Fruit fly (Drosophila melanogaster): ENCODE measurements around the gene Pits.

Pits gene

dm6 chrX:12580498-12581304, 2.3 kb downstream of the Pits start:
- TF ChIP-seq CG34367 (tag; optimal IDR thresholded peaks at IDR 0.05) (no peak), CG14655 (GFP tag; optimal IDR thresholded peaks at IDR 0.05) (no peak), Pif1A (GFP tag; optimal IDR thresholded peaks at IDR 0.05) (no peak), Ets98B (GFP tag; IDR thresholded peaks at IDR 0.05) (no peak), fd96Ca (GFP tag; IDR thresholded peaks at IDR 0.05) (no peak), rn (GFP tag; IDR thresholded peaks at IDR 0.05) (no peak), CG8159 (tag; optimal IDR thresholded peaks at IDR 0.05) (peak; percentile 50), CG4496 (GFP tag; IDR thresholded peaks at IDR 0.05) (peak; percentile 40; the same call in 1 of the 3 replicates), CG17806 (tag; optimal IDR thresholded peaks at IDR 0.05) (no peak), CG8301 (tag; optimal IDR thresholded peaks at IDR 0.05) (no peak), CG32121 (GFP tag; IDR thresholded peaks at IDR 0.05) (no peak), CG12605 (GFP tag; IDR thresholded peaks at IDR 0.05) (peak; percentile 28; the same call in 1 of the 2 replicates), CG9948 (tag; optimal IDR thresholded peaks at IDR 0.05) (peak; percentile 21), CG10348 (GFP tag; IDR thresholded peaks at IDR 0.05) (no peak), CG13204 (GFP tag; optimal IDR thresholded peaks at IDR 0.05) (no peak), Pif1B (GFP tag; optimal IDR thresholded peaks at IDR 0.05) (no peak), D1 (tag; optimal IDR thresholded peaks at IDR 0.05) (no peak), EcR (GFP tag; optimal IDR thresholded peaks at IDR 0.05) (no peak), CG15710 (tag; optimal IDR thresholded peaks at IDR 0.05) (peak; percentile 18), Snoo (tag; optimal IDR thresholded peaks at IDR 0.05) (no peak), gl (tag; optimal IDR thresholded peaks at IDR 0.05) (no peak)

- TF ChIP-seq Pif1A (GFP tag; optimal IDR thresholded peaks at IDR 0.05) (no peak), EcR (GFP tag; optimal IDR thresholded peaks at IDR 0.05) (peak; percentile 70)
These were observed 2.9 kb downstream of the Pits start for dm6 chrX:12580040-12580497.

- TF ChIP-seq CG32121 (GFP tag; IDR thresholded peaks at IDR 0.05) (peak; percentile 97), CG9948 (tag; optimal IDR thresholded peaks at IDR 0.05) (peak; percentile 98), CG4496 (GFP tag; IDR thresholded peaks at IDR 0.05) (peak; percentile 97), CG34367 (tag; optimal IDR thresholded peaks at IDR 0.05) (peak; percentile 97), CG12605 (GFP tag; IDR thresholded peaks at IDR 0.05) (peak; percentile 88), CG15710 (tag; optimal IDR thresholded peaks at IDR 0.05) (peak; percentile 97), Pif1A (GFP tag; optimal IDR thresholded peaks at IDR 0.05) (peak; percentile 98), CG8159 (tag; optimal IDR thresholded peaks at IDR 0.05) (peak; percentile 98), EcR (GFP tag; optimal IDR thresholded peaks at IDR 0.05) (no peak), rn (GFP tag; IDR thresholded peaks at IDR 0.05) (peak; percentile 94), D1 (tag; optimal IDR thresholded peaks at IDR 0.05) (peak; percentile 94), CG10348 (GFP tag; IDR thresholded peaks at IDR 0.05) (peak; percentile 89), Pif1B (GFP tag; optimal IDR thresholded peaks at IDR 0.05) (peak; percentile 97), CG14655 (GFP tag; optimal IDR thresholded peaks at IDR 0.05) (peak; percentile 98), CG13204 (GFP tag; optimal IDR thresholded peaks at IDR 0.05) (peak; percentile 75), gl (tag; optimal IDR thresholded peaks at IDR 0.05) (peak; percentile 91), CG17806 (tag; optimal IDR thresholded peaks at IDR 0.05) (peak; percentile 97), CG8301 (tag; optimal IDR thresholded peaks at IDR 0.05) (peak; percentile 98), fd96Ca (GFP tag; IDR thresholded peaks at IDR 0.05) (peak; percentile 90), Ets98B (GFP tag; IDR thresholded peaks at IDR 0.05) (peak; percentile 91), Snoo (tag; optimal IDR thresholded peaks at IDR 0.05) (peak; percentile 78)
These were observed 3.4 kb downstream of the Pits start for dm6 chrX:12579506-12579999.

dm6 chrX:12578701-12579372, 4.2 kb downstream of the Pits start:
- TF ChIP-seq rn (GFP tag; IDR thresholded peaks at IDR 0.05) (no peak), CG15710 (tag; optimal IDR thresholded peaks at IDR 0.05) (peak; percentile 29), CG32121 (GFP tag; IDR thresholded peaks at IDR 0.05) (peak; percentile 46; the same call in 1 of the 2 replicates), CG9948 (tag; optimal IDR thresholded peaks at IDR 0.05) (peak; percentile 43), CG13204 (GFP tag; optimal IDR thresholded peaks at IDR 0.05) (peak; percentile 75), Ets98B (GFP tag; IDR thresholded peaks at IDR 0.05) (no peak; the same call in 1 of the 2 replicates), gl (tag; optimal IDR thresholded peaks at IDR 0.05) (no peak), CG4496 (GFP tag; IDR thresholded peaks at IDR 0.05) (peak; percentile 56; the same call in 2 of the 3 replicates), CG10348 (GFP tag; IDR thresholded peaks at IDR 0.05) (no peak), Snoo (tag; optimal IDR thresholded peaks at IDR 0.05) (no peak), fd96Ca (GFP tag; IDR thresholded peaks at IDR 0.05) (peak; percentile 9; the same call in 1 of the 3 replicates), D1 (tag; optimal IDR thresholded peaks at IDR 0.05) (no peak), EcR (GFP tag; optimal IDR thresholded peaks at IDR 0.05) (peak; percentile 78), Pif1A (GFP tag; optimal IDR thresholded peaks at IDR 0.05) (peak; percentile 49), CG34367 (tag; optimal IDR thresholded peaks at IDR 0.05) (peak; percentile 38), CG8159 (tag; optimal IDR thresholded peaks at IDR 0.05) (peak; percentile 57), CG17806 (tag; optimal IDR thresholded peaks at IDR 0.05) (peak; percentile 29), CG8301 (tag; optimal IDR thresholded peaks at IDR 0.05) (peak; percentile 65), CG12605 (GFP tag; IDR thresholded peaks at IDR 0.05) (0 out of 2 replicates have a peak, but pooled peaks have one; percentile 8), CG14655 (GFP tag; optimal IDR thresholded peaks at IDR 0.05) (peak; percentile 75), Pif1B (GFP tag; optimal IDR thresholded peaks at IDR 0.05) (peak; percentile 16)

dm6 chrX:12578328-12578700, 4.7 kb downstream of the Pits start:
- no peak for TF ChIP-seq CG13204 (GFP tag; optimal IDR thresholded peaks at IDR 0.05)
- TF ChIP-seq CG34367 (tag; optimal IDR thresholded peaks at IDR 0.05), result no peak
- no peak for TF ChIP-seq rn (GFP tag; IDR thresholded peaks at IDR 0.05)
- no peak for TF ChIP-seq Pif1B (GFP tag; optimal IDR thresholded peaks at IDR 0.05)
- TF ChIP-seq CG15710 (tag; optimal IDR thresholded peaks at IDR 0.05), result no peak
